Fruit fly (Drosophila melanogaster): ENCODE measurements around the gene Srp68.

The Srp68 gene

DNA sequence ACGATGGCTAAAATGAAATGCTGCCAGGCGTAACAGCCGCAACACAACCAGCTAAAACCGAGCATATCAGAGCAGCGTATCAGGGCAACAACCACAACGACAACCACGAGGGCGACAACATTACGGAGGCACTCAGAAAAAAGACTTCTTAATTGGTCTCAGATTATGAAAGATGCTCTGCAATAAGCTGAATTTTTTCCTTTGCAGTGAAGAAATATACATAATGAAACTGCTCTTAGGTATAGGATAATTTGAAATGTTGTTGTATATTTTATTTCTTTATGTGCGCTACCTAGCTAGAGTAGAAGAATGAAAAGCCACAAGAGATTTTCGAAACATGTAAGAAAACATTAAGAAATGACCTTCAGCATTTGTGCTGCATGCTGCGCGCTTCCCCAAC lies 45.3 kb upstream of the Srp68 start (continued):
- TF ChIP-seq Tbp (GFP tag; optimal IDR thresholded peaks at IDR 0.05) (no peak), vnd (GFP tag; IDR thresholded peaks at IDR 0.05; ENCODE audit: partially characterized antibody) (no peak), fd3F (GFP tag; optimal IDR thresholded peaks at IDR 0.05) (no peak), CG18262 (tag; optimal IDR thresholded peaks at IDR 0.05) (peak; percentile 14), gcm2 (GFP tag; optimal IDR thresholded peaks at IDR 0.05) (no peak), CG2199 (GFP tag; IDR thresholded peaks at IDR 0.05) (no peak), CG4617 (GFP tag; optimal IDR thresholded peaks at IDR 0.05; ENCODE audit: borderline replicate concordance) (no peak), Trl (optimal IDR thresholded peaks at IDR 0.05) (no peak), Trl (GFP tag; optimal IDR thresholded peaks at IDR 0.05) (no peak), CG17912 (GFP tag; optimal IDR thresholded peaks at IDR 0.05) (no peak), pfk (GFP tag; optimal IDR thresholded peaks at IDR 0.05) (no peak), Fer2 (tag; optimal IDR thresholded peaks at IDR 0.05) (no peak), dysf (GFP tag; IDR thresholded peaks at IDR 0.05) (peak; percentile 56; the same call in 1 of the 3 replicates)

DNA sequence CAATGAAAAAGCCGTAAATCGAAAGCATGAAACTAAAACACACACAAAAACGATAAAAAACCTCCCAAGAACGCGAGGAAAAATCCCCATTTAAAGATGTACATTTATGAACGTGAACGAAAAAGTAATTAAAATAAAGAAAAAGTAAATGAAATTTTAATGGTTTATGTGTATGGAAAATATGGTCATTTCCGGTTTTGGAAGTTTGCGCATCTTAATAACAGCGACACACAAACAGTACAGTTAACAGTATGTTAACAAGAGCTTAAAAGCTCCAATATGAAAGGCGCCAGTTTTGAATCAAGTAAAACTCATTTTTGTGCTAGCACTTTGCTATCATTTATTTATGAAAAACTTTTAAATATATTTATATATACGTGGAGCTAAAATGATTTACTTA lies 42.9 kb upstream of the Srp68 start:
- TF ChIP-seq CG2712 (tag; optimal IDR thresholded peaks at IDR 0.05) (no peak), CG17385 (GFP tag; optimal IDR thresholded peaks at IDR 0.05) (peak; percentile 29), CG12391 (tag; optimal IDR thresholded peaks at IDR 0.05) (no peak), CG32767 (GFP tag; IDR thresholded peaks at IDR 0.05) (no peak), E2f2 (GFP tag; IDR thresholded peaks at IDR 0.05) (peak; percentile 77), CG31388 (GFP tag; optimal IDR thresholded peaks at IDR 0.05) (no peak), CG2116 (GFP tag; optimal IDR thresholded peaks at IDR 0.05) (peak; percentile 6), oc (tag; optimal IDR thresholded peaks at IDR 0.05) (no peak), Antp (GFP tag; optimal IDR thresholded peaks at IDR 0.05) (no peak), HLH54F (GFP tag; optimal IDR thresholded peaks at IDR 0.05) (no peak), CG7271 (tag; optimal IDR thresholded peaks at IDR 0.05) (no peak), PHDP (tag; optimal IDR thresholded peaks at IDR 0.05) (peak; percentile 38), Gsc (GFP tag; IDR thresholded peaks at IDR 0.05) (no peak), mld (GFP tag; IDR thresholded peaks at IDR 0.05; ENCODE audit: partially characterized antibody) (no peak), trem (tag; optimal IDR thresholded peaks at IDR 0.05) (no peak), Lim3 (GFP tag; IDR thresholded peaks at IDR 0.05) (no peak), CG10267 (tag; optimal IDR thresholded peaks at IDR 0.05) (no peak), CG11695 (GFP tag; IDR thresholded peaks at IDR 0.05) (0 out of 3 replicates have a peak, but pooled peaks have one; percentile 28), row (GFP tag; IDR thresholded peaks at IDR 0.05) (no peak), hkb (optimal IDR thresholded peaks at IDR 0.05) (no peak), hkb (GFP tag; IDR thresholded peaks at IDR 0.05) (0 out of 2 replicates have a peak, but pooled peaks have one; percentile 22), CG14965 (GFP tag; optimal IDR thresholded peaks at IDR 0.05; ENCODE audit: borderline replicate concordance) (no peak), CG6813 (GFP tag; optimal IDR thresholded peaks at IDR 0.05) (peak; percentile 13), sr (GFP tag; IDR thresholded peaks at IDR 0.05) (no peak), bsh (GFP tag; optimal IDR thresholded peaks at IDR 0.05) (no peak), odd (GFP tag; optimal IDR thresholded peaks at IDR 0.05) (peak; percentile 40), Stat92E (GFP tag; optimal IDR thresholded peaks at IDR 0.05) (no peak), ranshi (GFP tag; IDR thresholded peaks at IDR 0.05) (no peak), Atf6 (GFP tag; IDR thresholded peaks at IDR 0.05) (no peak), slbo (GFP tag; IDR thresholded peaks at IDR 0.05) (no peak), CG13424 (tag; optimal IDR thresholded peaks at IDR 0.05) (no peak), ttk (GFP tag; IDR thresholded peaks at IDR 0.05) (no peak), nmo (GFP tag; optimal IDR thresholded peaks at IDR 0.05) (no peak), fd64A (GFP tag; optimal IDR thresholded peaks at IDR 0.05) (no peak), CG7928 (GFP tag; optimal IDR thresholded peaks at IDR 0.05) (no peak), prd (optimal IDR thresholded peaks at IDR 0.05) (no peak), prd (GFP tag; IDR thresholded peaks at IDR 0.05) (no peak), lab (GFP tag; optimal IDR thresholded peaks at IDR 0.05) (no peak)
